Fruit fly (Drosophila melanogaster): ENCODE results near the gene Hex-A.

DNA sequence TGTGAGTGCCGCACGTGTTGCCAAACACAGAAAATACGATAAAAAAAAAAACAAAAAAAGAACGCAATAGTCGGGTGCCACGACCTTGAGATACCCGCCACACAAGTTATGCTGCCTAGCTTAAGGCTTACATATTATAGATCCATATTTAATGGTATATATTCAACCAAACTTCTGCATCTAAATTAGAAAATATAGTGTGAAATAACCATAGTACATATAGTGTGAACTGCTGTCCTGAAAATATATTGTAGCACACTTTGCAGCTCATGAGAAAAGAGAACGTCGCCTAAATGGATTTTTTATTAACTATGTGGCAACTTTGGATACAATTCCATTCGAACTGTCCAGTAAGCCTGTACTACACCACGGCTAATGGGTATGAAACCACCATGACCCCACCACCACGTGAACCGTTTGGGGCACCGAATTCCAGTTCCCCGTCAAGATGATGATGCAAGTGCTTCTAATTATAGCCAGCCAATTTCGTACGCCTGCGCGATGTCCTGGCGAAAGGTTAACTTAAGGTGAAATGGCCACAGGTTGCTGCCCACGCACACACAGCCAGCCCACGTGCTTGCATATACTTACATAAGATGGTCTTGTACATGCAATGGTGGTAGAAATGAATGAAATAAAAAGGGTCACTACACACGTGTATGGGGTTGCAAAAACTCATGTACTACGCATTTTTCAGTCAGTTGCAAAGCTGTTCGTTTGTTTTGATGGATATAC, 14.8 kb downstream of the Hex-A start:
- TF ChIP-seq rn (GFP tag; IDR thresholded peaks at IDR 0.05) (no peak), fd96Ca (GFP tag; IDR thresholded peaks at IDR 0.05) (peak; percentile 60; the same call in 2 of the 3 replicates), CG4496 (GFP tag; IDR thresholded peaks at IDR 0.05) (peak; percentile 51; the same call in 1 of the 3 replicates), EcR (GFP tag; optimal IDR thresholded peaks at IDR 0.05) (no peak), Pif1A (GFP tag; optimal IDR thresholded peaks at IDR 0.05) (no peak), D1 (tag; optimal IDR thresholded peaks at IDR 0.05) (no peak)
